Worm (Caenorhabditis elegans) whole organism, young adult: ENCODE data around the gene clec-227.

ENCODE experiments used
- ceh-100 ChIP-seq: fragments of 200-800 bp; sonication (Bioruptor generic); IDR thresholded peaks from 2 replicates; pipeline ENCODE4 v1.3.6; 2022; ENCODE audit warnings: missing genetic modification reagents, missing genetic modification characterization, missing compliant biosample characterization
- ceh-79 ChIP-seq: sonication (generic microtip); optimal IDR thresholded peaks from 2 replicates; lab custom pipeline; 2017; ENCODE audit warnings: mild to moderate bottlenecking, missing genetic modification characterization, missing compliant biosample characterization
- hmg-20 ChIP-seq: fragments of 200-800 bp; sonication (Bioruptor generic); IDR thresholded peaks from 2 replicates; pipeline ENCODE4 v1.3.6; 2022; ENCODE audit warnings: missing genetic modification reagents, missing genetic modification characterization, missing compliant biosample characterization
- lir-1 ChIP-seq: fragments of 200-800 bp; sonication (Bioruptor generic); conservative IDR thresholded peaks from 2 replicates; pipeline ENCODE4 v1.3.6; 2022; ENCODE audit warnings: missing genetic modification reagents, missing genetic modification characterization, missing compliant biosample characterization
- sea-2 ChIP-seq: fragments of 200-800 bp; sonication (Bioruptor generic); IDR thresholded peaks from 2 replicates; pipeline ENCODE4 v1.3.6; 2022; ENCODE audit warnings: missing genetic modification characterization, missing compliant biosample characterization
- ztf-28 ChIP-seq: fragments of 200-800 bp; sonication (Bioruptor generic); IDR thresholded peaks from 2 replicates; pipeline ENCODE4 v1.3.6; 2022; ENCODE audit warnings: missing genetic modification reagents, missing genetic modification characterization, missing compliant biosample characterization

ce11 chrV:14468196-14468874, 4.0 kb upstream of the clec-227 start, which contains the start of gene srz-97:
- TF ChIP-seq ceh-100 (GFP tag; lab: Robert Waterston, UW), result 0 out of 2 replicates have a peak, but pooled peaks have one; percentile 42
- TF ChIP-seq ztf-28, result no peak
- TF ChIP-seq hmg-20 (GFP tag; lab: Robert Waterston, UW), result 0 out of 2 replicates have a peak, but pooled peaks have one; percentile 45
- no peak for TF ChIP-seq lir-1 (GFP tag; lab: Robert Waterston, UW)
- TF ChIP-seq sea-2 (GFP tag; lab: Robert Waterston, UW), result no peak
- TF ChIP-seq ceh-79, result no peak
